Worm (Caenorhabditis elegans): ENCODE data around the gene str-23.
A peak's percentile ranks its signal among the peaks of the same experiment; 100 is the strongest.
"Not testable (repeated sequence)": the region's sequence is repeated elsewhere in the genome, so short reads cannot be mapped to it uniquely, and the experiment has no call there.

Gene str-23

DNA sequence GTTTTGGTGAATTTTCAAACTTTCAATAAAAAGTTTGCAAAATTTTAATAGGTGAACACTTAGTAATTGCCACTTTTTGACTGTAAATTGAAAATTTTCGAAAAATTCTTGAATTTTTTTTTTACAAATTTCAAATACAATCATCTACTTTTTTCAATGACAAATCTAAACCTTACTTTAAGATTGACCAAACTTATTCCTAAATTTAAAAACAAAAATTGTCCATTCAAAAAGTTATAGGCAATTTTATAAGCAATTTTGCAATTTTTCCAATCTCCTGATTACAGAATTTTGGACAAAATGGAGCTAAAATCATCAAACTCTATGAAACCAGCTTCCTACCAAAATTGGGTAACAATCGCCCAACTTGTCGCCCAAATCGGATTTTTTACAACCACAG lies at the start of gene str-23:
TSS of gene str-23 (plus strand) at position 301 of the 400 bp plus-strand sequence.
- TF ChIP-seq skn-1 (tag; optimal IDR thresholded peaks at IDR 0.05) = no peak
- no peak for TF ChIP-seq nhr-43 (tag; optimal IDR thresholded peaks at IDR 0.05; ENCODE audit: poor library complexity, severe bottlenecking)
- TF ChIP-seq fos-1 (tag; optimal IDR thresholded peaks at IDR 0.05) = no peak
- no peak for TF ChIP-seq nhr-23 (tag; optimal IDR thresholded peaks at IDR 0.05)
- TF ChIP-seq ztf-11 (tag; optimal IDR thresholded peaks at IDR 0.05) = no peak
- TF ChIP-seq egl-27 (tag; optimal IDR thresholded peaks at IDR 0.05) = no peak
- TF ChIP-seq tbx-2 (tag; optimal IDR thresholded peaks at IDR 0.05) = no peak
- TF ChIP-seq ceh-16 (tag; optimal IDR thresholded peaks at IDR 0.05) = no peak
- TF ChIP-seq elt-3 (tag; optimal IDR thresholded peaks at IDR 0.05) = no peak
- no peak for TF ChIP-seq nhr-11 (tag; optimal IDR thresholded peaks at IDR 0.05)
- TF ChIP-seq ceh-28 (tag; optimal IDR thresholded peaks at IDR 0.05) = no peak
- TF ChIP-seq nhr-12 (tag; optimal IDR thresholded peaks at IDR 0.05) = no peak
- no peak for TF ChIP-seq ama-1 (optimal IDR thresholded peaks at IDR 0.05)
- TF ChIP-seq mml-1 (tag; optimal IDR thresholded peaks at IDR 0.05) = no peak
- no peak for TF ChIP-seq pqm-1 (tag; optimal IDR thresholded peaks at IDR 0.05)
- TF ChIP-seq lin-15B (tag; optimal IDR thresholded peaks at IDR 0.05) = no peak
- no peak for TF ChIP-seq ceh-82 (tag; optimal IDR thresholded peaks at IDR 0.05)
- no peak for TF ChIP-seq ZK546.5 (tag; optimal IDR thresholded peaks at IDR 0.05)
- TF ChIP-seq jun-1 (tag; optimal IDR thresholded peaks at IDR 0.05) = no peak
- no peak for TF ChIP-seq egl-5 (tag; optimal IDR thresholded peaks at IDR 0.05)

DNA sequence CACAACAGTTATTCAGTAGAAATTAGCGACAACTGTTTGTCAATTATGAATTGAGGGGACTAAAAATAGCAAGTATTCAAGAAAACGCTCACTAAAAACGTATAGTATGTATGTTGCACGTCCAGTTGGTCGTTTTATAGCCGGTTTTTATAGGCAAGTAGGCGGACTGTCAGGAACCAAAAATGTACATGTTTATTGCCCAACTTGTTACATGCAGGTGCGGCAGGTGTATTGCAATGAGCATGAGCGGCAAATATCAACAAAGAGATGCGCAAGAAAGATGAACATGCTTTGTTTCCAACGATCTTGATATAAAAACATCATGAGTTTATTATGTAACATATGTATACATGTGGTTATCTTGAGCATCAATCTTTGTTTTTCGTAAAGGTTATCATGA lies 44.9 kb upstream of the str-23 start, which contains the start of gene B0391.14:
TSS of gene B0391.14 (minus strand) at position 101 of the 400 bp plus-strand sequence.
- TF ChIP-seq tbx-2, nhr-77, nhr-237 (tag; optimal IDR thresholded peaks at IDR 0.05): not testable (repeated sequence)

DNA sequence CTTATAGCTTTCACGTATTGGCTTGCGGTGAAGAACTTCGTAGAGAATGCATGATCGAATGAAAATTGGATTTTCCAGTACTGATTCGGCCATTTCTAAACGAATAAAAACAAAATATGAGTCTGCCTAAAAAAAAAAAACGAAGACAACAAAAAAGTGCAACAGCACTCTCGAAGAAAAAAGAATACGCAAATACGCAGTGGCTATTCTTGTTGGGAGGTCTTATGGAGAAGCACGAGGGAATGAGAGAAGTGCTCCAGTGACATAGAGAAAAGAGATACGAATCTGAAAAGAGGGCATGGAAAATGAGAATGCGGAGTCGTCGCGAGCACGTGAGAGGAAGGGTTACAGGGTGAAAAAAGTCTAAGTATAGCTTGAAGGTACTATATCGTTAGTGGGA lies 42.4 kb upstream of the str-23 start, which contains the start of gene fbxa-152:
TSS of gene fbxa-152 (minus strand) at position 101 of the 400 bp plus-strand sequence.
- TF ChIP-seq pha-4 (tag; optimal IDR thresholded peaks at IDR 0.05) = no peak

DNA sequence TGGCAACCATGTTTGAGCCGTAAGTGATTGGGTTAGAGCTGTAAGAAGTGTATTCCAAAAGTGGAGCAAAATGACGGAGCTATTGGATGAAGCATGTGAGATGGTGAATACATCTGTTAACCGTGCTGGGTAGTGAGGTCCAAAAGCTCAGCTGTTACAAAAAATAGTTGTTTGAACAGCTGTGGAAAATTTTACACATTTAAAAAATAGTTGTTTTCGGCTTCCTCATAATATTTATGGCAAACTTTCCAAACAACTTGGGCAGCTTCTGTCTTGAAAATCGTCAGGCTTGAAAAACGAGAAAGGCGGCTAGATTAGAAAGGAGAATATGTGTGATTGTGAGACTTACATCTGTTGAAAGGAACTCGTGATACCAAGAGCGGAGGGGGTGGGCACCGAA lies 39.6 kb upstream of the str-23 start, which contains the start of gene fbxa-154:
TSS of gene fbxa-154 (minus strand) at position 101 of the 400 bp plus-strand sequence.
- no peak for TF ChIP-seq fos-1 (tag; optimal IDR thresholded peaks at IDR 0.05)

DNA sequence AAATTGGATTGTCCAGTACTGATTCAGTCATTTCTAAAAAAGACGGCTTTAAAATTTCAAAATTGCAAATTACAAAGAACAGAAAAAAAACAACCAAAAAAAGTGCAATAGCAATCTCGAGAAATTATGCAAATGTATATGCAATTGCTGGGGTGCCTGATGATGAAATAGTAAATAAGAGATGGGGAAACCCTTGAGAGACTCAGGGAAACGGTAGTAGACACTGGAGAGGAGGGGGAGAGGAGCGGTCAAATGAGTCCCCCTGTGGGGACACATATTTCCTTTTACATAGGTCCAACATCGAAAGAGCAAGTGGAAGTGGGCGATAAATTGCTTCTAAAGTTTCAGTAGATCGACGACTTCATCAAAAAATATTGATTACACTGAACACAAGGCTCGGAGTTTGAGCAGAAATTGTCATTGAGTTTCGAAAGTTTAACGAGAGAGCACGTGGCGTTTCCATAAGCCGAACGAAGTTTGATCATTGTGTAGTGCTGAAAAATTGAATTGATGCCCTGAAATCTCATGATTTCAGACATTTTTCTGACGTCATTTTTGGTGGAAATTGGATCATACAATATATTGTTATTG lies 34.2 kb upstream of the str-23 start, which contains the start of the genes fbxa-153 and str-12:
TSS of gene fbxa-153 (minus strand) at position 35 of the 591 bp plus-strand sequence.
TSS of gene str-12 (plus strand) at position 541 of the 591 bp plus-strand sequence.
- TF ChIP-seq nhr-76 (tag; optimal IDR thresholded peaks at IDR 0.05) (no peak), lin-15B (tag; optimal IDR thresholded peaks at IDR 0.05) (peak; percentile 20), snpc-4 (tag; optimal IDR thresholded peaks at IDR 0.05) (peak; percentile 23), lin-39 (tag; optimal IDR thresholded peaks at IDR 0.05) (peak; percentile 46)

DNA sequence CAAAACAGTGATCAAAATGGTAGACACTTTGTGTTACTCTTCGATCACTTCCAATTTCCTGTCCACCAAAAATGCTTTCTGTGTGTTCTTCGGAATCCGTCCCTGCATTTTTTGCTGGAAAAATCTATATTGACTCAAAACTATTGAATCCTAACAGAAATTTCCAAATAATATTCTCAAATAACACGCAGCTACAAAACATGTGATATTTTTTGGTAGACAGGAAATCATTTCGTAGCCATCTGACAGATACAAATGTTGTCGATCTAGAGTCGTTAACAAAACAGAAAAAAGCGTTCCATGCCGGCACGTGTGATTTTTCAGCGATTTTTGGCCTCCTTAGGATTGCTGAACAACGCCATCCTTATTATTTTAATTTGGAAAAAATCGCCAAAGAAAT lies 31.8 kb upstream of the str-23 start, which contains the start of gene str-263:
TSS of gene str-263 (plus strand) at position 301 of the 400 bp plus-strand sequence.
- TF ChIP-seq nhr-43 (tag; optimal IDR thresholded peaks at IDR 0.05; ENCODE audit: poor library complexity, severe bottlenecking) (no peak), nhr-237 (tag; optimal IDR thresholded peaks at IDR 0.05) (no peak), snpc-4 (tag; optimal IDR thresholded peaks at IDR 0.05) (no peak), ceh-16 (tag; optimal IDR thresholded peaks at IDR 0.05) (no peak), mdl-1 (tag; optimal IDR thresholded peaks at IDR 0.05) (no peak), ZK546.5 (tag; optimal IDR thresholded peaks at IDR 0.05) (no peak), nhr-23 (tag; optimal IDR thresholded peaks at IDR 0.05) (no peak), nhr-11 (tag; optimal IDR thresholded peaks at IDR 0.05) (no peak), R02D3.7 (tag; optimal IDR thresholded peaks at IDR 0.05) (no peak), egl-5 (tag; optimal IDR thresholded peaks at IDR 0.05) (no peak), unc-39 (tag; optimal IDR thresholded peaks at IDR 0.05) (no peak), fkh-10 (GFP tag; optimal IDR thresholded peaks at IDR 0.05) (no peak), sea-2 (GFP tag; optimal IDR thresholded peaks at IDR 0.05) (no peak), elt-3 (tag; optimal IDR thresholded peaks at IDR 0.05) (no peak), nfya-1 (tag; optimal IDR thresholded peaks at IDR 0.05; ENCODE audit: insufficient read depth) (no peak), elt-1 (tag; optimal IDR thresholded peaks at IDR 0.05) (no peak)

Measured in whole organism, L3 larva.